Worm (Caenorhabditis elegans) whole organism, L1 larva: ENCODE results near the gene srx-62.

Experiments
- ceh-82 ChIP-seq, 3 experiments: fragments of 150-350 bp in 1 of 3; sonication (generic microtip) in 2 of 3; optimal IDR thresholded peaks; 2 replicates each; lab custom pipeline; 2014 to 2017; ENCODE audit warnings: missing biosample characterization in 3 of 3, missing genetic modification characterization in 3 of 3
- jun-1 ChIP-seq: fragments of 150-350 bp; optimal IDR thresholded peaks from 2 replicates; lab custom pipeline; 2014; ENCODE audit warnings: missing biosample characterization, missing genetic modification reagents, missing genetic modification characterization
- mdl-1 ChIP-seq, 2 experiments: fragments of 150-350 bp; optimal IDR thresholded peaks; 2 replicates each; lab custom pipeline; 2014 to 2017; ENCODE audit warnings: missing biosample characterization in 2 of 2, missing genetic modification characterization in 2 of 2, inconsistent platforms in 1 of 2
- rnt-1 ChIP-seq: sonication (generic microtip); optimal IDR thresholded peaks from 2 replicates; lab custom pipeline; 2016; ENCODE audit warnings: mild to moderate bottlenecking, missing genetic modification characterization, moderate library complexity, missing compliant biosample characterization

- TF ChIP-seq rnt-1 (tag; lab: Kevin White, UChicago) (no peak), ceh-82 (tag; optimal IDR thresholded peaks at IDR 0.05; lab: Kevin White, UChicago) (no peak), mdl-1 (tag; optimal IDR thresholded peaks at IDR 0.05; lab: Kevin White, UChicago) (no peak), jun-1 (tag; lab: Kevin White, UChicago) (no peak)
Measured at ce11 chrV:3976964-3977363, 18.8 kb downstream of the srx-62 start, which contains the start of gene str-83.
